Worm (Caenorhabditis elegans) whole organism, L4 larva: Measurements from ENCODE around the gene Y49A10A.2.

Experiments used
- T20F7.1 ChIP-seq: fragments of 200-800 bp; sonication (Bioruptor generic); optimal IDR thresholded peaks from 2 replicates; lab custom pipeline; 2018; ENCODE audit warnings: mild to moderate bottlenecking, missing genetic modification characterization, missing compliant biosample characterization
- ZK337.2 ChIP-seq: fragments of 200-800 bp; sonication (Bioruptor generic); IDR thresholded peaks from 2 replicates; pipeline ENCODE4 v1.3.6; 2022; ENCODE audit warnings: missing genetic modification reagents, missing genetic modification characterization, missing compliant biosample characterization
- aha-1 ChIP-seq: fragments of 150-350 bp; peaks from one replicate; lab custom pipeline; 2014; ENCODE audit warnings: missing biosample characterization, missing genetic modification characterization
- ceh-20 ChIP-seq: fragments of 200-800 bp; sonication (Bioruptor generic); IDR thresholded peaks from 2 replicates; pipeline ENCODE4 v1.3.6; 2022; ENCODE audit warnings: missing genetic modification reagents, missing genetic modification characterization, missing compliant biosample characterization
- ceh-32 ChIP-seq: sonication (generic microtip); optimal IDR thresholded peaks from 2 replicates; lab custom pipeline; 2016; ENCODE audit warnings: mild to moderate bottlenecking, missing genetic modification characterization, missing compliant biosample characterization; ENCODE audit not compliant: poor library complexity
- ceh-82 ChIP-seq: sonication (generic microtip); optimal IDR thresholded peaks from 2 replicates; lab custom pipeline; 2017; ENCODE audit warnings: missing biosample characterization, missing genetic modification characterization
- daf-16 ChIP-seq, 3 experiments: sonication (generic microtip); optimal IDR thresholded peaks; 2 replicates each; lab custom pipeline; 2016 to 2017; ENCODE audit warnings: missing genetic modification characterization in 3 of 3, missing genetic modification reagents in 3 of 3, mild to moderate bottlenecking in 2 of 3, missing compliant biosample characterization in 2 of 3, missing biosample characterization in 1 of 3, moderate library complexity in 1 of 3
- dmd-6 ChIP-seq: fragments of 200-800 bp; sonication (Bioruptor generic); IDR thresholded peaks from 2 replicates; pipeline ENCODE4 v1.3.6; 2022; ENCODE audit warnings: missing genetic modification reagents, missing genetic modification characterization, missing compliant biosample characterization
- dmd-9 ChIP-seq: fragments of 200-800 bp; sonication (Bioruptor generic); IDR thresholded peaks from 2 replicates; pipeline ENCODE4 v1.3.6; 2022; ENCODE audit warnings: missing genetic modification reagents, missing genetic modification characterization, missing compliant biosample characterization
- dve-1 ChIP-seq: sonication (generic microtip); optimal IDR thresholded peaks from 2 replicates; lab custom pipeline; 2017; ENCODE audit warnings: antibody characterized with exemption, mild to moderate bottlenecking, missing genetic modification characterization, missing compliant biosample characterization; ENCODE audit not compliant: insufficient read depth
- egl-43 ChIP-seq: fragments of 200-800 bp; sonication (Bioruptor generic); IDR thresholded peaks from 2 replicates; pipeline ENCODE4 v1.3.6; 2022; ENCODE audit warnings: missing genetic modification reagents, missing genetic modification characterization, missing compliant biosample characterization
- hlh-11 ChIP-seq: fragments of 200-800 bp; sonication (Bioruptor generic); optimal IDR thresholded peaks from 2 replicates; lab custom pipeline; 2018; ENCODE audit warnings: mild to moderate bottlenecking, missing genetic modification characterization, missing compliant biosample characterization
- hlh-30 ChIP-seq: sonication (generic microtip); optimal IDR thresholded peaks from 2 replicates; lab custom pipeline; 2017; ENCODE audit warnings: antibody characterized with exemption, mild to moderate bottlenecking, missing genetic modification characterization, missing compliant biosample characterization; ENCODE audit not compliant: insufficient read depth
- hmg-1.1 ChIP-seq: fragments of 200-800 bp; sonication (Bioruptor generic); IDR thresholded peaks from 2 replicates; pipeline ENCODE4 v1.3.6; 2022; ENCODE audit warnings: missing genetic modification reagents, missing genetic modification characterization, missing compliant biosample characterization
- lin-13 ChIP-seq: fragments of 150-350 bp; optimal IDR thresholded peaks from 2 replicates; lab custom pipeline; 2014; ENCODE audit warnings: missing biosample characterization, missing genetic modification reagents, missing genetic modification characterization
- lin-15B ChIP-seq: fragments of 150-350 bp; sonication (generic microtip); optimal IDR thresholded peaks from 3 replicates; lab custom pipeline; 2014; ENCODE audit warnings: missing biosample characterization, missing genetic modification characterization
- lin-39 ChIP-seq: fragments of 150-350 bp; optimal IDR thresholded peaks from 2 replicates; lab custom pipeline; 2014; ENCODE audit warnings: missing biosample characterization, missing genetic modification reagents, missing genetic modification characterization
- mdt-29 ChIP-seq: fragments of 200-800 bp; sonication (Bioruptor generic); IDR thresholded peaks from 2 replicates; pipeline ENCODE4 v1.3.6; 2022; ENCODE audit warnings: missing genetic modification reagents, missing genetic modification characterization, missing compliant biosample characterization
- mxl-2 ChIP-seq: fragments of 200-800 bp; sonication (Bioruptor generic); conservative IDR thresholded peaks from 2 replicates; pipeline ENCODE4 v1.3.6; 2022; ENCODE audit warnings: missing genetic modification reagents, missing genetic modification characterization, missing compliant biosample characterization
- mxl-3 ChIP-seq: fragments of 200-800 bp; sonication (Bioruptor generic); optimal IDR thresholded peaks from 2 replicates; lab custom pipeline; 2018; ENCODE audit warnings: mild to moderate bottlenecking, missing genetic modification characterization, missing compliant biosample characterization
- nhr-25 ChIP-seq: sonication (generic microtip); optimal IDR thresholded peaks from 2 replicates; lab custom pipeline; 2017; ENCODE audit warnings: missing genetic modification characterization, mild to moderate bottlenecking, missing compliant biosample characterization, antibody characterized with exemption, moderate library complexity, borderline replicate concordance; ENCODE audit not compliant: insufficient read depth
- nhr-28 ChIP-seq: fragments of 150-350 bp; optimal IDR thresholded peaks from 2 replicates; lab custom pipeline; 2014; ENCODE audit warnings: missing biosample characterization, missing genetic modification characterization
- nhr-76 ChIP-seq: fragments of 150-350 bp; optimal IDR thresholded peaks from 2 replicates; lab custom pipeline; 2014; ENCODE audit warnings: missing biosample characterization, missing genetic modification characterization
- pqm-1 ChIP-seq: sonication (generic microtip); optimal IDR thresholded peaks from 2 replicates; lab custom pipeline; 2017; ENCODE audit warnings: missing biosample characterization, missing genetic modification characterization
- saeg-2 ChIP-seq: fragments of 200-800 bp; sonication (Bioruptor generic); IDR thresholded peaks from 2 replicates; pipeline ENCODE4 v1.3.6; 2022; ENCODE audit warnings: missing genetic modification reagents, missing genetic modification characterization, missing compliant biosample characterization
- set-16 ChIP-seq: fragments of 200-800 bp; sonication (Bioruptor generic); IDR thresholded peaks from 2 replicates; pipeline ENCODE4 v1.3.6; 2022; ENCODE audit warnings: missing genetic modification reagents, missing genetic modification characterization, missing compliant biosample characterization
- snpc-4 ChIP-seq: fragments of 150-350 bp; optimal IDR thresholded peaks from 2 replicates; lab custom pipeline; 2014; ENCODE audit warnings: missing biosample characterization, missing genetic modification characterization
- spr-1 ChIP-seq: sonication (generic microtip); optimal IDR thresholded peaks from 2 replicates; lab custom pipeline; 2016; ENCODE audit warnings: mild to moderate bottlenecking, missing genetic modification characterization, missing compliant biosample characterization
- unc-39 ChIP-seq: sonication (generic microtip); optimal IDR thresholded peaks from 2 replicates; lab custom pipeline; 2017; ENCODE audit warnings: missing biosample characterization, missing genetic modification characterization
- unc-62 ChIP-seq, 3 experiments: fragments of 150-350 bp in 1 of 3; sonication (generic microtip); optimal IDR thresholded peaks in 2 of 3; peaks in 1 of 3; 1 replicate in 1 of 3; 2 replicates in 2 of 3; lab custom pipeline; 2014 to 2017; ENCODE audit warnings: missing biosample characterization in 3 of 3, missing genetic modification characterization in 3 of 3, missing genetic modification reagents in 3 of 3, missing genotype in 1 of 3
- zfp-2 ChIP-seq: sonication (generic microtip); optimal IDR thresholded peaks from 2 replicates; lab custom pipeline; 2016; ENCODE audit warnings: mild to moderate bottlenecking, missing genetic modification characterization, missing compliant biosample characterization
- zfp-3 ChIP-seq: fragments of 200-800 bp; sonication (Bioruptor generic); conservative IDR thresholded peaks from 2 replicates; pipeline ENCODE4 v1.3.6; 2022; ENCODE audit warnings: missing genetic modification reagents, missing genetic modification characterization, missing compliant biosample characterization

The Y49A10A.2 gene

ce11 chrX:10391174-10391573 is 18.7 kb upstream of the Y49A10A.2 start (continued):
- TF ChIP-seq aha-1 (tag; lab: Kevin White, UChicago) (peak; percentile 17), dmd-6 (GFP tag; lab: Robert Waterston, UW) (peak; percentile 29; the same call in 1 of the 2 replicates), hlh-30 (tag; lab: Kevin White, UChicago) (peak; percentile 57)

DNA sequence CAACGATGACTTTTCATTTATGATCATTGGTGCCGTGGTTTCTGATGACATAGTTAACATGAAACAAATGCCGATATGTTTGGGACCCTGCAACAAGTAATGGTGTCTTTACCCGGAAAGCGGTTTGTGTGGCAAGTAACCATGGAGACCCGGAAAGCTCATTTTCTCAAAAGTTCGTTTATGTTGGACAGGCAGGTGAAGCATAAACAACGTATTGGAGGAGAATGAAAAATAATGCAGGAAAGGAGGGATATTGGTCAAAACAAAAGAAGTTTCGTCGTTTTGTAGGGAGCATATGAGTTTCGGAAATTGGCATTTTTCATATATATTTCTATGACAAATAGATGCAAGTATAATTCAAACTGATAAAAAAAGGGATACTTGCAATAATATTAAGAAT is 13.9 kb upstream of the Y49A10A.2 start, which contains the start of gene dyf-6:
TSS of gene dyf-6 (minus strand) at position 101 of the 400 bp plus-strand sequence.
- TF ChIP-seq aha-1 (tag; lab: Kevin White, UChicago) (peak; percentile 86), snpc-4 (tag; lab: Kevin White, UChicago) (no peak)

ce11 chrX:10386001-10386400 is 13.5 kb upstream of the Y49A10A.2 start:
- no peak for TF ChIP-seq zfp-3 (GFP tag; lab: Robert Waterston, UW)
- no peak for TF ChIP-seq egl-43 (GFP tag; lab: Robert Waterston, UW)
- TF ChIP-seq set-16 (GFP tag; lab: Robert Waterston, UW): no peak
- TF ChIP-seq lin-15B (tag; lab: Kevin White, UChicago): no peak
- TF ChIP-seq lin-39 (tag; lab: Kevin White, UChicago): no peak
- TF ChIP-seq zfp-2 (tag; lab: Kevin White, UChicago): no peak
- no peak for TF ChIP-seq nhr-25 (tag; lab: Kevin White, UChicago)
- TF ChIP-seq ceh-32: no peak
- TF ChIP-seq hmg-1.1 (GFP tag; lab: Robert Waterston, UW): no peak
- TF ChIP-seq mxl-2 (GFP tag; lab: Robert Waterston, UW): no peak
- TF ChIP-seq mdt-29 (GFP tag; lab: Robert Waterston, UW): no peak
- TF ChIP-seq ceh-82 (tag; lab: Kevin White, UChicago): no peak
- TF ChIP-seq pqm-1: no peak
- no peak for TF ChIP-seq mxl-3 (GFP tag; lab: Kevin White, UChicago)
- no peak for TF ChIP-seq saeg-2 (GFP tag; lab: Robert Waterston, UW)
- no peak for TF ChIP-seq unc-39 (tag; lab: Kevin White, UChicago)
- no peak for TF ChIP-seq lin-13

ce11 chrX:10379678-10380077 is 7.2 kb upstream of the Y49A10A.2 start, which contains the start of gene rme-4:
rme-4 (minus strand) TSS chrX:10379845.
- TF ChIP-seq ZK337.2 (GFP tag; lab: Robert Waterston, UW): no peak
- TF ChIP-seq mxl-2 (GFP tag; lab: Robert Waterston, UW): no peak
- peak; percentile 62; the same call in 1 of the 2 replicates for TF ChIP-seq dmd-6 (GFP tag; lab: Robert Waterston, UW)
- no peak for TF ChIP-seq hlh-11 (tag; lab: Kevin White, UChicago)
- no peak for TF ChIP-seq spr-1 (tag; lab: Kevin White, UChicago)
- no peak for TF ChIP-seq daf-16 (GFP tag; optimal IDR thresholded peaks at IDR 0.05; lab: Kevin White, UChicago)
- TF ChIP-seq daf-16 (tag; optimal IDR thresholded peaks at IDR 0.05; lab: Kevin White, UChicago): peak; percentile 65
- no peak for TF ChIP-seq nhr-76
- TF ChIP-seq pqm-1: peak; percentile 55
- TF ChIP-seq ceh-82 (tag; lab: Kevin White, UChicago): no peak
- TF ChIP-seq dmd-9: no peak
- no peak for TF ChIP-seq snpc-4 (tag; lab: Kevin White, UChicago)
- peak in 1 of 2 experiments; percentile 22 for TF ChIP-seq unc-62 (GFP tag; optimal IDR thresholded peaks at IDR 0.05 in 1 of 2; lab: Kevin White, UChicago)
- no peak for TF ChIP-seq unc-62 (tag; optimal IDR thresholded peaks at IDR 0.05; lab: Kevin White, UChicago)
- peak; percentile 37 for TF ChIP-seq dve-1 (tag; lab: Kevin White, UChicago)
- TF ChIP-seq ceh-20 (GFP tag; lab: Robert Waterston, UW): peak; percentile 54; the same call in 1 of the 2 replicates
- peak; percentile 58 for TF ChIP-seq nhr-28
- TF ChIP-seq T20F7.1: peak; percentile 9
- TF ChIP-seq lin-15B (tag; lab: Kevin White, UChicago): no peak
